Fruit fly (Drosophila melanogaster): ENCODE data around the gene Unc-76.

Gene Unc-76

dm6 chrX:2137587-2138341 lies 57.4 kb downstream of the Unc-76 start (continued):
- peak; percentile 56; the same call in 1 of the 3 replicates for TF ChIP-seq Opbp (GFP tag; IDR thresholded peaks at IDR 0.05; ENCODE audit: partially characterized antibody)
- TF ChIP-seq lbe (GFP tag; optimal IDR thresholded peaks at IDR 0.05): peak; percentile 98
- TF ChIP-seq CG15696 (tag; optimal IDR thresholded peaks at IDR 0.05): peak; percentile 99
- TF ChIP-seq CG5180 (GFP tag; optimal IDR thresholded peaks at IDR 0.05): peak; percentile 93
- TF ChIP-seq CrebB (tag; optimal IDR thresholded peaks at IDR 0.05): peak; percentile 99
- peak; percentile 71; the same call in 2 of the 3 replicates for TF ChIP-seq CG7963 (GFP tag; IDR thresholded peaks at IDR 0.05; ENCODE audit: partially characterized antibody)
- peak; percentile 98 for TF ChIP-seq nom (GFP tag; optimal IDR thresholded peaks at IDR 0.05)
- peak; percentile 61 for TF ChIP-seq ato (GFP tag; IDR thresholded peaks at IDR 0.05; ENCODE audit: partially characterized antibody)
- peak; percentile 99 for TF ChIP-seq caup (GFP tag; optimal IDR thresholded peaks at IDR 0.05; ENCODE audit: severe bottlenecking)
- peak; percentile 66 for TF ChIP-seq inv (GFP tag; IDR thresholded peaks at IDR 0.05; ENCODE audit: partially characterized antibody)
- TF ChIP-seq ab (GFP tag; optimal IDR thresholded peaks at IDR 0.05): peak; percentile 20
- TF ChIP-seq CG31365 (tag; optimal IDR thresholded peaks at IDR 0.05): peak; percentile 93
- peak; percentile 94 for TF ChIP-seq dan (GFP tag; IDR thresholded peaks at IDR 0.05)
- TF ChIP-seq CG14710 (tag; optimal IDR thresholded peaks at IDR 0.05): peak; percentile 98
- peak; percentile 98 for TF ChIP-seq sqz (GFP tag; optimal IDR thresholded peaks at IDR 0.05)
- no peak for TF ChIP-seq Tbp (GFP tag; optimal IDR thresholded peaks at IDR 0.05)
- TF ChIP-seq Ptx1 (GFP tag; IDR thresholded peaks at IDR 0.05): peak; percentile 99
- TF ChIP-seq CG12659 (GFP tag; optimal IDR thresholded peaks at IDR 0.05): peak; percentile 98
- peak; percentile 15; the same call in 1 of the 2 replicates for TF ChIP-seq hbn (GFP tag; IDR thresholded peaks at IDR 0.05; ENCODE audit: partially characterized antibody)
- peak; percentile 99 for TF ChIP-seq seq (GFP tag; IDR thresholded peaks at IDR 0.05)
- peak; percentile 98 for TF ChIP-seq Xbp1 (GFP tag; optimal IDR thresholded peaks at IDR 0.05)
- peak; percentile 95 for TF ChIP-seq CG7987 (GFP tag; optimal IDR thresholded peaks at IDR 0.05)
- TF ChIP-seq Optix (GFP tag; IDR thresholded peaks at IDR 0.05): peak; percentile 93
- peak; percentile 93 for TF ChIP-seq NC2β (GFP tag; optimal IDR thresholded peaks at IDR 0.05)
- TF ChIP-seq sens (GFP tag): peak; percentile 99
- peak; percentile 97 for TF ChIP-seq CG12942 (GFP tag; optimal IDR thresholded peaks at IDR 0.05)
- TF ChIP-seq Atf3 (GFP tag; optimal IDR thresholded peaks at IDR 0.05): peak; percentile 88
- TF ChIP-seq H15 (GFP tag; IDR thresholded peaks at IDR 0.05): peak; percentile 98
- peak; percentile 99 for TF ChIP-seq run (tag; optimal IDR thresholded peaks at IDR 0.05)
- TF ChIP-seq lola (GFP tag; optimal IDR thresholded peaks at IDR 0.05): peak in 1 of 3 experiments; percentile 99
- TF ChIP-seq CG15269 (tag; optimal IDR thresholded peaks at IDR 0.05): peak; percentile 99
- TF ChIP-seq MBD-R2 (GFP tag; IDR thresholded peaks at IDR 0.05): peak; percentile 96
- TF ChIP-seq unpg (GFP tag; optimal IDR thresholded peaks at IDR 0.05): peak; percentile 100
- peak; percentile 17 for TF ChIP-seq BEAF-32 (GFP tag; optimal IDR thresholded peaks at IDR 0.05)
- TF ChIP-seq ewg (GFP tag; optimal IDR thresholded peaks at IDR 0.05): peak; percentile 96
- TF ChIP-seq CG31441 (GFP tag; IDR thresholded peaks at IDR 0.05): peak; percentile 91
- peak; percentile 99 for TF ChIP-seq CG32532 (GFP tag; IDR thresholded peaks at IDR 0.05)
- peak; percentile 99 for TF ChIP-seq tio (GFP tag; optimal IDR thresholded peaks at IDR 0.05)
- peak; percentile 99 for TF ChIP-seq salm (tag; optimal IDR thresholded peaks at IDR 0.05)
- TF ChIP-seq gce (GFP tag; IDR thresholded peaks at IDR 0.05): peak; percentile 97
- no peak for TF ChIP-seq unc-4 (GFP tag; IDR thresholded peaks at IDR 0.05; ENCODE audit: partially characterized antibody)
- TF ChIP-seq amos (GFP tag; IDR thresholded peaks at IDR 0.05; ENCODE audit: partially characterized antibody): 0 out of 2 replicates have a peak, but pooled peaks have one; percentile 5
- peak; percentile 95 for TF ChIP-seq CG8281 (tag; optimal IDR thresholded peaks at IDR 0.05)
- TF ChIP-seq CG10462 (GFP tag; optimal IDR thresholded peaks at IDR 0.05): peak; percentile 97
- TF ChIP-seq croc (GFP tag; conservative IDR thresholded peaks at IDR 0.05): peak; percentile 99
- TF ChIP-seq CG17359 (tag; optimal IDR thresholded peaks at IDR 0.05): peak; percentile 99
- peak; percentile 94 for TF ChIP-seq CG4617 (GFP tag; optimal IDR thresholded peaks at IDR 0.05; ENCODE audit: borderline replicate concordance)
